Fruit fly (Drosophila melanogaster) whole organism, embryonic: ENCODE results near the gene CheA75a.

Source experiments
- CG2116 ChIP-seq: fragments of 200-800 bp; sonication (Bioruptor generic); optimal IDR thresholded peaks from 3 replicates; lab custom pipeline; 2018; ENCODE audit warnings: missing biosample characterization, mild to moderate bottlenecking, missing genetic modification characterization
- CG31441 ChIP-seq: fragments of 200-800 bp; sonication (Bioruptor generic); IDR thresholded peaks from 2 replicates; pipeline ENCODE4 v1.3.6; 2022; ENCODE audit warnings: missing biosample characterization, missing genetic modification characterization
- CG6689 ChIP-seq: fragments of 200-800 bp; sonication (Bioruptor generic); IDR thresholded peaks from 2 replicates; pipeline ENCODE4 v1.3.6; 2022; ENCODE audit warnings: missing biosample characterization, missing genetic modification characterization
- CG7987 ChIP-seq: fragments of 200-800 bp; sonication (Bioruptor generic); optimal IDR thresholded peaks from 2 replicates; lab custom pipeline; 2018; ENCODE audit warnings: missing biosample characterization, mild to moderate bottlenecking, missing genetic modification characterization, moderate library complexity
- Lpt ChIP-seq: fragments of >200 bp; optimal IDR thresholded peaks from 2 replicates; lab custom pipeline; 2018; ENCODE audit warnings: missing biosample characterization, missing genetic modification characterization
- Mad ChIP-seq: fragments of 200-800 bp; sonication (Bioruptor generic); optimal IDR thresholded peaks from 2 replicates; lab custom pipeline; 2016; ENCODE audit warnings: missing biosample characterization, missing genetic modification characterization
- Neu2 ChIP-seq: fragments of 200-800 bp; sonication (Bioruptor generic); optimal IDR thresholded peaks from 3 replicates; lab custom pipeline; 2016; ENCODE audit warnings: missing biosample characterization, missing genetic modification characterization, borderline replicate concordance
- bcd ChIP-seq: fragments of 200-800 bp; sonication (Bioruptor generic); optimal IDR thresholded peaks from 2 replicates; lab custom pipeline; 2017; ENCODE audit warnings: missing biosample characterization, mild to moderate bottlenecking, missing genetic modification characterization
- ems ChIP-seq: fragments of 200-800 bp; sonication (Bioruptor generic); optimal IDR thresholded peaks from 3 replicates; lab custom pipeline; 2016; ENCODE audit warnings: missing biosample characterization, missing genetic modification characterization
- grau ChIP-seq: fragments of 200-800 bp; optimal IDR thresholded peaks from 3 replicates; lab custom pipeline; 2019; ENCODE audit warnings: missing biosample characterization, mild to moderate bottlenecking, missing genetic modification characterization, moderate library complexity
- h ChIP-seq: fragments of >200 bp; optimal IDR thresholded peaks from 2 replicates; lab custom pipeline; 2017
- pzg ChIP-seq: fragments of 200-800 bp; sonication (Bioruptor generic); optimal IDR thresholded peaks from 3 replicates; lab custom pipeline; 2018; ENCODE audit warnings: missing biosample characterization, mild to moderate bottlenecking, missing genetic modification characterization, moderate library complexity
- sisA ChIP-seq: fragments of 200-800 bp; sonication (Bioruptor generic); IDR thresholded peaks from 2 replicates; pipeline ENCODE4 v1.3.6; 2022; ENCODE audit warnings: missing biosample characterization, missing genetic modification characterization

DNA sequence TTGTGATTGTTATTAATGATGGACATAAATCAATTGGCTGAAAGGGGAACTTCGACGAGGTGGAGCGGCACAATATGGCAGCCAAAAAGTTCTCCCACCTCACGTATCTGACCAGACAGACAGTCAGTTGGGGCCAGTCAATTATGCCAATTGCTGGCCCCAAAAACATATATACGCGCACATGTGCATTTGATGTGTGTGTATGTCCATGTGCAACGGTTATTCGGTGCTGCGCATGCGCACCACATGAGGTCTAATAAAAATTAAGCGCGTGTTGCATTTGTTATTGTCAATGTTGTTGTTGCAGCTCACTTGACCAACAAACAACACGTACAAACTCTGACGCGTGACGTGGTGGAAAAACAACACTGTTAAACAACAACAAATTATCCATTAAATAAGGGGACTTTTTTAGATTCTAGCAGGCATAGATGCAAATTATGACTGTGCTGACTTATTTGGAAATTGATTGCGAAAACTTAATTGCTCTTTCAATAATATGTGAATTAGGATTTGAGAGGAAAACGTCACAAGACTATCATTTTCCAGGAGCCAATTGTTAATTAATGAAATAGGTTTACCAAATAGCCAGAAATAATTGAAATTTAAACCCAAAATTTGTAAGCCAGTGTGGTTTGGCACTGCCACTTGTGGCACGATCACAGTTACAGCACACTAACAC, 3.6 kb upstream of the CheA75a start:
- TF ChIP-seq h (lab: Kevin White, UChicago) = no peak
- TF ChIP-seq CG2116 (GFP tag; lab: Kevin White, UChicago) = no peak
- TF ChIP-seq bcd (GFP tag; lab: Kevin White, UChicago) = no peak
- TF ChIP-seq sisA = no peak
- TF ChIP-seq Lpt (GFP tag; lab: Kevin White, UChicago) = no peak
- no peak for TF ChIP-seq CG6689 (GFP tag; lab: Robert Waterston, UW)
- TF ChIP-seq grau (tag; lab: Kevin White, UChicago) = no peak
- TF ChIP-seq pzg (GFP tag; lab: Kevin White, UChicago) = no peak
- no peak for TF ChIP-seq Neu2
- TF ChIP-seq Mad (GFP tag; lab: Kevin White, UChicago) = no peak
- no peak for TF ChIP-seq ems (GFP tag; lab: Kevin White, UChicago)
- no peak for TF ChIP-seq CG31441 (GFP tag; lab: Robert Waterston, UW)
- no peak for TF ChIP-seq CG7987 (GFP tag; lab: Kevin White, UChicago)
